Worm (Caenorhabditis elegans) whole organism, early embryonic: ENCODE data around the gene Y8A9A.2.

ENCODE experiments used
- F13C5.2 ChIP-seq: sonication (generic microtip); optimal IDR thresholded peaks from 2 replicates; lab custom pipeline; 2017; ENCODE audit warnings: mild to moderate bottlenecking, missing genetic modification characterization, inconsistent platforms, missing compliant biosample characterization
- aly-1 ChIP-seq: sonication (generic microtip); optimal IDR thresholded peaks from 2 replicates; lab custom pipeline; 2016; ENCODE audit warnings: missing genetic modification characterization, missing compliant biosample characterization
- ama-1 ChIP-seq: fragments of 150-350 bp; optimal IDR thresholded peaks from 2 replicates; lab custom pipeline; 2014
- ceh-13 ChIP-seq: fragments of 200-800 bp; sonication (Bioruptor generic); optimal IDR thresholded peaks from 2 replicates; lab custom pipeline; 2018; ENCODE audit warnings: mild to moderate bottlenecking, missing genetic modification characterization, missing compliant biosample characterization
- ceh-36 ChIP-seq: sonication (generic microtip); optimal IDR thresholded peaks from 2 replicates; lab custom pipeline; 2016; ENCODE audit warnings: missing genetic modification characterization, inconsistent platforms, missing compliant biosample characterization
- ets-7 ChIP-seq: sonication (generic microtip); optimal IDR thresholded peaks from 2 replicates; lab custom pipeline; 2016; ENCODE audit warnings: missing genotype, missing genetic modification characterization, missing compliant biosample characterization
- flt-1 ChIP-seq: fragments of 200-800 bp; sonication (Bioruptor generic); IDR thresholded peaks from 2 replicates; pipeline ENCODE4 v1.3.6; 2022; ENCODE audit warnings: missing genetic modification characterization, missing compliant biosample characterization
- hmbx-1 ChIP-seq: sonication (generic microtip); optimal IDR thresholded peaks from 2 replicates; lab custom pipeline; 2016; ENCODE audit warnings: mild to moderate bottlenecking, missing genetic modification characterization, missing compliant biosample characterization
- pes-1 ChIP-seq: fragments of 200-800 bp; sonication (Bioruptor generic); IDR thresholded peaks from 2 replicates; pipeline ENCODE4 v1.3.6; 2022; ENCODE audit warnings: missing genetic modification reagents, missing genetic modification characterization, missing compliant biosample characterization
- scrt-1 ChIP-seq: fragments of 200-800 bp; sonication (Bioruptor generic); IDR thresholded peaks from 2 replicates; pipeline ENCODE4 v1.3.6; 2022; ENCODE audit warnings: missing genetic modification characterization, missing compliant biosample characterization
- sea-1 ChIP-seq: fragments of 200-800 bp; sonication (Bioruptor generic); conservative IDR thresholded peaks from 2 replicates; pipeline ENCODE4 v1.3.6; 2022; ENCODE audit warnings: missing genetic modification characterization, missing compliant biosample characterization
- tbx-11 ChIP-seq: fragments of 200-800 bp; sonication (Bioruptor generic); IDR thresholded peaks from 2 replicates; pipeline ENCODE4 v1.3.6; 2022; ENCODE audit warnings: missing genetic modification characterization, missing compliant biosample characterization
- tbx-37 ChIP-seq: fragments of 200-800 bp; sonication (Bioruptor generic); conservative IDR thresholded peaks from 2 replicates; pipeline ENCODE4 v1.3.6; 2022; ENCODE audit warnings: missing genetic modification reagents, missing genetic modification characterization, missing compliant biosample characterization

- TF ChIP-seq flt-1, result no peak
- TF ChIP-seq tbx-11 (GFP tag; lab: Robert Waterston, UW), result no peak
- no peak for TF ChIP-seq ama-1 (lab: Kevin White, UChicago)
- TF ChIP-seq F13C5.2 (tag; lab: Kevin White, UChicago), result no peak
- TF ChIP-seq pes-1 (GFP tag; lab: Robert Waterston, UW), result no peak
- no peak for TF ChIP-seq ceh-36 (tag; lab: Kevin White, UChicago)
- no peak for TF ChIP-seq aly-1
- TF ChIP-seq sea-1 (GFP tag; lab: Robert Waterston, UW), result no peak
- TF ChIP-seq scrt-1 (GFP tag; lab: Robert Waterston, UW), result no peak
- no peak for TF ChIP-seq ets-7 (tag; lab: Kevin White, UChicago)
- no peak for TF ChIP-seq hmbx-1 (tag; lab: Kevin White, UChicago)
- no peak for TF ChIP-seq tbx-37 (GFP tag; lab: Robert Waterston, UW)
- TF ChIP-seq ceh-13 (GFP tag; lab: Kevin White, UChicago), result no peak
Measured at ce11 chrII:3786538-3786937, 8.9 kb upstream of the Y8A9A.2 start.
